Worm (Caenorhabditis elegans) whole organism, mixed stage, embryonic: ENCODE data around the gene ZK1307.4.

Experiments used
- bed-3 ChIP-seq: fragments of 200-800 bp; sonication (Bioruptor generic); optimal IDR thresholded peaks from 3 replicates; lab custom pipeline; 2018; ENCODE audit warnings: mild to moderate bottlenecking, missing genetic modification characterization, moderate library complexity, missing compliant biosample characterization
- blmp-1 ChIP-seq: fragments of 150-350 bp; optimal IDR thresholded peaks from 2 replicates; lab custom pipeline; 2014; ENCODE audit warnings: missing biosample characterization, missing genetic modification characterization
- ceh-39 ChIP-seq: fragments of 150-350 bp; optimal IDR thresholded peaks from 2 replicates; lab custom pipeline; 2014; ENCODE audit warnings: missing biosample characterization, missing genetic modification characterization
- ceh-43 ChIP-seq: fragments of 200-800 bp; sonication (Bioruptor generic); optimal IDR thresholded peaks from 2 replicates; lab custom pipeline; 2018; ENCODE audit warnings: mild to moderate bottlenecking, missing genetic modification characterization, moderate library complexity, missing compliant biosample characterization
- ceh-83 ChIP-seq: fragments of 200-800 bp; sonication (Bioruptor generic); optimal IDR thresholded peaks from 2 replicates; lab custom pipeline; 2018; ENCODE audit warnings: mild to moderate bottlenecking, missing genetic modification characterization, missing compliant biosample characterization
- ces-1 ChIP-seq: fragments of 150-350 bp; optimal IDR thresholded peaks from 2 replicates; lab custom pipeline; 2014; ENCODE audit warnings: missing biosample characterization, missing genetic modification reagents, missing genetic modification characterization
- cnd-1 ChIP-seq: fragments of 200-800 bp; sonication (Bioruptor generic); optimal IDR thresholded peaks from 2 replicates; lab custom pipeline; 2018; ENCODE audit warnings: mild to moderate bottlenecking, missing genetic modification characterization, missing compliant biosample characterization
- drap-1 ChIP-seq: fragments of 200-800 bp; sonication (Bioruptor generic); optimal IDR thresholded peaks from 3 replicates; lab custom pipeline; 2018; ENCODE audit warnings: mild to moderate bottlenecking, missing genetic modification characterization, missing compliant biosample characterization
- elt-1 ChIP-seq: sonication (generic microtip); optimal IDR thresholded peaks from 2 replicates; lab custom pipeline; 2017; ENCODE audit warnings: missing genetic modification characterization, mild to moderate bottlenecking, missing compliant biosample characterization, antibody characterized with exemption, moderate library complexity, borderline replicate concordance; ENCODE audit not compliant: insufficient read depth
- elt-3 ChIP-seq: fragments of 150-350 bp; optimal IDR thresholded peaks from 2 replicates; lab custom pipeline; 2014; ENCODE audit warnings: missing biosample characterization, missing genetic modification characterization
- flh-1 ChIP-seq: fragments of 200-800 bp; sonication (Bioruptor generic); optimal IDR thresholded peaks from 2 replicates; lab custom pipeline; 2018; ENCODE audit warnings: mild to moderate bottlenecking, missing genetic modification characterization, moderate library complexity, missing compliant biosample characterization
- ham-2 ChIP-seq: fragments of 200-800 bp; sonication (Bioruptor generic); optimal IDR thresholded peaks from 2 replicates; lab custom pipeline; 2018; ENCODE audit warnings: mild to moderate bottlenecking, missing genetic modification characterization, missing compliant biosample characterization
- hlh-1 ChIP-seq: fragments of 150-350 bp; optimal IDR thresholded peaks from 2 replicates; lab custom pipeline; 2014; ENCODE audit warnings: missing biosample characterization, missing genetic modification reagents, missing genetic modification characterization
- lin-13 ChIP-seq: fragments of 150-350 bp; optimal IDR thresholded peaks from 2 replicates; lab custom pipeline; 2014; ENCODE audit warnings: missing biosample characterization, missing genetic modification characterization
- lsy-2 ChIP-seq: fragments of 150-350 bp; optimal IDR thresholded peaks from 2 replicates; lab custom pipeline; 2014; ENCODE audit warnings: missing biosample characterization, missing genetic modification characterization
- mab-5 ChIP-seq: fragments of 150-350 bp; optimal IDR thresholded peaks from 2 replicates; lab custom pipeline; 2014; ENCODE audit warnings: missing biosample characterization, missing genetic modification characterization
- mep-1 ChIP-seq: fragments of 150-350 bp; optimal IDR thresholded peaks from 2 replicates; lab custom pipeline; 2017; ENCODE audit warnings: missing biosample characterization, missing genetic modification reagents, missing genetic modification characterization, inconsistent platforms
- mls-2 ChIP-seq: sonication (generic microtip); optimal IDR thresholded peaks from 2 replicates; lab custom pipeline; 2016; ENCODE audit warnings: mild to moderate bottlenecking, missing genetic modification characterization, moderate library complexity, missing compliant biosample characterization
- nhr-12 ChIP-seq: fragments of 150-350 bp; optimal IDR thresholded peaks from 2 replicates; lab custom pipeline; 2014; ENCODE audit warnings: missing biosample characterization, missing genetic modification characterization
- nhr-28 ChIP-seq: fragments of 150-350 bp; optimal IDR thresholded peaks from 2 replicates; lab custom pipeline; 2014; ENCODE audit warnings: missing biosample characterization, missing genetic modification characterization
- nhr-76 ChIP-seq: sonication (generic microtip); optimal IDR thresholded peaks from 2 replicates; lab custom pipeline; 2017; ENCODE audit warnings: missing biosample characterization, missing genetic modification characterization
- pha-4 ChIP-seq: fragments of 150-350 bp; optimal IDR thresholded peaks from 2 replicates; lab custom pipeline; 2018; ENCODE audit warnings: missing biosample characterization, missing genetic modification reagents, missing genetic modification characterization
- sem-2 ChIP-seq: fragments of 200-800 bp; sonication (Bioruptor generic); optimal IDR thresholded peaks from 2 replicates; lab custom pipeline; 2018; ENCODE audit warnings: mild to moderate bottlenecking, missing genetic modification characterization, missing compliant biosample characterization
- tbx-8 ChIP-seq: fragments of 200-800 bp; sonication (Bioruptor generic); optimal IDR thresholded peaks from 2 replicates; lab custom pipeline; 2018; ENCODE audit warnings: mild to moderate bottlenecking, missing genetic modification characterization, moderate library complexity, missing compliant biosample characterization
- unc-120 ChIP-seq: sonication (generic microtip); optimal IDR thresholded peaks from 2 replicates; lab custom pipeline; 2017; ENCODE audit warnings: missing genetic modification characterization, missing compliant biosample characterization; ENCODE audit not compliant: poor library complexity, severe bottlenecking
- unc-39 ChIP-seq: fragments of 150-350 bp; optimal IDR thresholded peaks from 2 replicates; lab custom pipeline; 2014; ENCODE audit warnings: missing biosample characterization, missing genetic modification characterization
- unc-62 ChIP-seq: fragments of 150-350 bp; optimal IDR thresholded peaks from 2 replicates; lab custom pipeline; 2014; ENCODE audit warnings: missing biosample characterization, missing genetic modification reagents, missing genetic modification characterization
- zip-8 ChIP-seq: fragments of 150-350 bp; optimal IDR thresholded peaks from 2 replicates; lab custom pipeline; 2014; ENCODE audit warnings: missing biosample characterization, missing genetic modification characterization
- ztf-11 ChIP-seq: fragments of 150-350 bp; optimal IDR thresholded peaks from 2 replicates; lab custom pipeline; 2014; ENCODE audit warnings: missing biosample characterization, missing genetic modification characterization

Gene ZK1307.4

ce11 chrII:9609296-9609695, 42.3 kb downstream of the ZK1307.4 start, which contains the start of gene pap-2:
pap-2 (minus strand) TSS chrII:9609396.
- TF ChIP-seq ham-2 (GFP tag; lab: Kevin White, UChicago) = no peak
- TF ChIP-seq unc-120 (tag; lab: Kevin White, UChicago) = no peak
- no peak for TF ChIP-seq bed-3 (GFP tag; lab: Kevin White, UChicago)
- no peak for TF ChIP-seq ceh-39 (tag; lab: Kevin White, UChicago)
- no peak for TF ChIP-seq nhr-76 (tag; lab: Kevin White, UChicago)
- TF ChIP-seq unc-39 (tag; lab: Kevin White, UChicago) = no peak
- TF ChIP-seq flh-1 (GFP tag; lab: Kevin White, UChicago) = no peak
- TF ChIP-seq sem-2 (GFP tag; lab: Kevin White, UChicago) = no peak
- no peak for TF ChIP-seq mls-2 (tag; lab: Kevin White, UChicago)
- no peak for TF ChIP-seq zip-8 (tag; lab: Kevin White, UChicago)
- TF ChIP-seq ces-1 (GFP tag; lab: Kevin White, UChicago) = no peak
- no peak for TF ChIP-seq drap-1 (GFP tag; lab: Kevin White, UChicago)
- TF ChIP-seq blmp-1 = no peak
- no peak for TF ChIP-seq mep-1
- TF ChIP-seq elt-1 (tag; lab: Kevin White, UChicago) = no peak
- no peak for TF ChIP-seq tbx-8 (GFP tag; lab: Kevin White, UChicago)
- no peak for TF ChIP-seq ceh-83 (GFP tag; lab: Kevin White, UChicago)
- no peak for TF ChIP-seq hlh-1 (tag; lab: Kevin White, UChicago)

- TF ChIP-seq elt-3 (tag; lab: Kevin White, UChicago) (no peak), pha-4 (tag; lab: Kevin White, UChicago) (no peak)
- TF ChIP-seq, all 35 proteins: peak for 0
These were observed 44.5 kb downstream of the ZK1307.4 start for ce11 chrII:9607137-9607536.

- TF ChIP-seq hlh-1 (tag; lab: Kevin White, UChicago) (no peak), elt-1 (tag; lab: Kevin White, UChicago) (no peak), lin-13 (tag; lab: Kevin White, UChicago) (no peak), blmp-1 (no peak), nhr-12 (tag; lab: Kevin White, UChicago) (no peak), ceh-43 (no peak), unc-120 (tag; lab: Kevin White, UChicago) (no peak), tbx-8 (GFP tag; lab: Kevin White, UChicago) (no peak), nhr-28 (no peak), ceh-83 (GFP tag; lab: Kevin White, UChicago) (no peak), drap-1 (GFP tag; lab: Kevin White, UChicago) (no peak), ceh-39 (tag; lab: Kevin White, UChicago) (no peak), elt-3 (tag; lab: Kevin White, UChicago) (no peak), ztf-11 (tag; lab: Kevin White, UChicago) (no peak), cnd-1 (tag; lab: Kevin White, UChicago) (no peak), mab-5 (tag; lab: Kevin White, UChicago) (no peak), unc-62 (no peak), lsy-2 (tag; lab: Kevin White, UChicago) (no peak)
These were observed 45.0 kb downstream of the ZK1307.4 start for ce11 chrII:9606485-9607036.

ce11 chrII:9605954-9606353, 45.6 kb downstream of the ZK1307.4 start:
- TF ChIP-seq elt-1 (tag; lab: Kevin White, UChicago) (peak; percentile 37), mep-1 (no peak)
- TF ChIP-seq, all 35 proteins: peak for 1

ce11 chrII:9605336-9605735, 46.3 kb downstream of the ZK1307.4 start, which contains the start of gene nhr-19:
nhr-19 (minus strand) TSS chrII:9605526.
- TF ChIP-seq unc-120 (tag; lab: Kevin White, UChicago) (no peak), lin-13 (tag; lab: Kevin White, UChicago) (no peak), flh-1 (GFP tag; lab: Kevin White, UChicago) (no peak), pha-4 (tag; lab: Kevin White, UChicago) (peak; percentile 10)
